Fruit fly (Drosophila melanogaster) whole organism, embryonic: Measurements from ENCODE around the gene CG32032.

Experiments used
- CG10209 ChIP-seq: fragments of 200-800 bp; sonication (Bioruptor generic); optimal IDR thresholded peaks from 3 replicates; lab custom pipeline; 2017; ENCODE audit warnings: missing biosample characterization, mild to moderate bottlenecking, missing genetic modification characterization, missing genetic modification reagents
- CG4282 ChIP-seq: fragments of 200-800 bp; sonication (Bioruptor generic); optimal IDR thresholded peaks from 2 replicates; lab custom pipeline; 2016; ENCODE audit warnings: missing biosample characterization, missing genetic modification characterization
- Usf ChIP-seq: fragments of 200-800 bp; sonication (Bioruptor generic); optimal IDR thresholded peaks from 2 replicates; lab custom pipeline; 2017; ENCODE audit warnings: missing genotype, missing biosample characterization, missing genetic modification characterization
- br ChIP-seq: fragments of >200 bp; optimal IDR thresholded peaks from 2 replicates; lab custom pipeline; 2017
- cwo ChIP-seq: fragments of 200-800 bp; sonication (Bioruptor generic); optimal IDR thresholded peaks from 3 replicates; lab custom pipeline; 2017; ENCODE audit warnings: missing biosample characterization, missing genetic modification characterization, mild to moderate bottlenecking, moderate library complexity, missing genetic modification reagents
- hbn ChIP-seq: fragments of 200-800 bp; sonication (Bioruptor generic); IDR thresholded peaks from 2 replicates; pipeline ENCODE4 v1.3.6; 2022; ENCODE audit warnings: missing biosample characterization, missing genetic modification characterization; ENCODE audit not compliant: partially characterized antibody
- repo ChIP-seq: fragments of 200-800 bp; sonication (Bioruptor generic); optimal IDR thresholded peaks from 2 replicates; lab custom pipeline; 2016; ENCODE audit warnings: missing biosample characterization, missing genetic modification characterization

DNA sequence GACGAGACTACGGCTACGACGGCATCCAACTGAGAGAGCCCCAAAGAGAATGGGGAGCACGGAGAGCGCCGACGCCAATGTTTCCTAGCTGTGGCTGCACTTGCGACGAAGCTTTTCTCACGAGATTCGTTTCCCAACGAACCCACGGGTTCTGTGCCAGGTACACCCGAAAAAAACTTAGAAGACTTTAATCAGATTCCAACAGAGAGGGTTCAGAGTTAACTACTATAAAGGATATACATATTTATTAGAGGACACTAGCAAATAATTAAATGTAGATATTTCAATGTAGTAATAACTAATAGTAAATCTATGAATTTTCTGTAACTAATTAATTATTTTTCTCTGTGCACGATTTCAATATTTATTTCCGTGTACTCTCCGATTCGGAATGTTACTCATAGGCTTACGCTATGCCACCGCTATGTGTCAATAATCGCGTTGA is 26.8 kb upstream of the CG32032 start, which contains the start of gene Argk1:
- TF ChIP-seq Usf (GFP tag; lab: Kevin White, UChicago) (no peak), CG10209 (peak; percentile 56), cwo (peak; percentile 29), hbn (no peak), repo (GFP tag; lab: Kevin White, UChicago) (no peak), br (no peak), CG4282 (no peak)
